Worm (Caenorhabditis elegans) whole organism, late embryonic: ENCODE data around the gene B0244.17.

Experiments
- ama-1 ChIP-seq: fragments of 150-350 bp; optimal IDR thresholded peaks from 2 replicates; lab custom pipeline; 2014
- ceh-45 ChIP-seq: fragments of 200-800 bp; sonication (Bioruptor generic); IDR thresholded peaks from 2 replicates; pipeline ENCODE4 v1.3.6; 2022; ENCODE audit warnings: missing genetic modification reagents, missing genetic modification characterization, missing compliant biosample characterization
- ceh-9 ChIP-seq: sonication (generic microtip); optimal IDR thresholded peaks from 2 replicates; lab custom pipeline; 2016; ENCODE audit warnings: mild to moderate bottlenecking, missing genetic modification characterization, inconsistent platforms, missing compliant biosample characterization
- dmd-4 ChIP-seq: sonication (generic microtip); optimal IDR thresholded peaks from 2 replicates; lab custom pipeline; 2016; ENCODE audit warnings: borderline replicate concordance, missing genetic modification characterization, missing compliant biosample characterization
- elt-2 ChIP-seq: sonication (generic microtip); optimal IDR thresholded peaks from 2 replicates; lab custom pipeline; 2016; ENCODE audit warnings: missing genetic modification reagents, missing genetic modification characterization, missing compliant biosample characterization
- fax-1 ChIP-seq: sonication (generic microtip); optimal IDR thresholded peaks from 2 replicates; lab custom pipeline; 2016; ENCODE audit warnings: missing genotype, missing genetic modification characterization, missing compliant biosample characterization
- lim-6 ChIP-seq: sonication (generic microtip); optimal IDR thresholded peaks from 2 replicates; lab custom pipeline; 2016; ENCODE audit warnings: missing genetic modification characterization, missing compliant biosample characterization
- lin-11 ChIP-seq: fragments of 200-800 bp; sonication (Bioruptor generic); optimal IDR thresholded peaks from 2 replicates; lab custom pipeline; 2018; ENCODE audit warnings: mild to moderate bottlenecking, missing genetic modification characterization, missing compliant biosample characterization
- nfya-1 ChIP-seq: sonication (generic microtip); optimal IDR thresholded peaks from 2 replicates; lab custom pipeline; 2017; ENCODE audit warnings: missing genetic modification characterization, mild to moderate bottlenecking, missing compliant biosample characterization, antibody characterized with exemption, moderate library complexity
- nhr-11 ChIP-seq: fragments of 150-350 bp; optimal IDR thresholded peaks from 2 replicates; lab custom pipeline; 2014; ENCODE audit warnings: missing biosample characterization, missing genetic modification characterization
- pha-4 ChIP-seq: fragments of 150-350 bp; optimal IDR thresholded peaks from 2 replicates; lab custom pipeline; 2018; ENCODE audit warnings: missing biosample characterization, missing genetic modification reagents, missing genetic modification characterization
- pqm-1 ChIP-seq: sonication (generic microtip); optimal IDR thresholded peaks from 2 replicates; lab custom pipeline; 2016; ENCODE audit warnings: missing genetic modification characterization, missing compliant biosample characterization
- unc-86 ChIP-seq: sonication (generic microtip); optimal IDR thresholded peaks from 2 replicates; lab custom pipeline; 2016; ENCODE audit warnings: missing genetic modification characterization, missing compliant biosample characterization

- TF ChIP-seq ama-1 (lab: Kevin White, UChicago), result no peak
- TF ChIP-seq fax-1 (tag; lab: Kevin White, UChicago), result no peak
- no peak for TF ChIP-seq ceh-45 (GFP tag; lab: Robert Waterston, UW)
- no peak for TF ChIP-seq nfya-1 (tag; lab: Kevin White, UChicago)
- TF ChIP-seq lin-11, result no peak
- TF ChIP-seq pqm-1 (tag; lab: Kevin White, UChicago), result no peak
- TF ChIP-seq unc-86, result no peak
- no peak for TF ChIP-seq pha-4 (tag; lab: Kevin White, UChicago)
- no peak for TF ChIP-seq dmd-4 (tag; lab: Kevin White, UChicago)
- no peak for TF ChIP-seq nhr-11 (tag; lab: Kevin White, UChicago)
- no peak for TF ChIP-seq lim-6
- TF ChIP-seq ceh-9 (tag; lab: Kevin White, UChicago), result no peak
- no peak for TF ChIP-seq elt-2 (tag; lab: Kevin White, UChicago)
Observed at ce11 chrIII:5711881-5712643, 21.0 kb upstream of the B0244.17 start.
